Fruit fly (Drosophila melanogaster) whole organism, embryonic: ENCODE results near the gene Rab9Db.

ENCODE experiments used
- Aef1 ChIP-seq: fragments of 200-800 bp; sonication (Bioruptor generic); IDR thresholded peaks from 3 replicates; pipeline ENCODE4 v1.3.6; 2022; ENCODE audit warnings: missing biosample characterization, missing genetic modification characterization
- CG12942 ChIP-seq: fragments of 200-800 bp; sonication (Bioruptor generic); optimal IDR thresholded peaks from 3 replicates; lab custom pipeline; 2016; ENCODE audit warnings: missing biosample characterization, missing genetic modification characterization
- CG17385 ChIP-seq: fragments of 200-800 bp; sonication (Bioruptor generic); optimal IDR thresholded peaks from 3 replicates; lab custom pipeline; 2018; ENCODE audit warnings: missing biosample characterization, mild to moderate bottlenecking, missing genetic modification characterization
- CG4282 ChIP-seq: fragments of 200-800 bp; sonication (Bioruptor generic); optimal IDR thresholded peaks from 2 replicates; lab custom pipeline; 2016; ENCODE audit warnings: missing biosample characterization, missing genetic modification characterization
- H15 ChIP-seq: fragments of 200-800 bp; sonication (Bioruptor generic); IDR thresholded peaks from 3 replicates; pipeline ENCODE4 v1.3.6; 2022; ENCODE audit warnings: missing biosample characterization, missing genetic modification characterization
- Sry-β ChIP-seq: fragments of 200-800 bp; sonication (Bioruptor generic); optimal IDR thresholded peaks from 2 replicates; lab custom pipeline; 2018; ENCODE audit warnings: missing biosample characterization, mild to moderate bottlenecking, missing genetic modification characterization, moderate library complexity
- Trl ChIP-seq, 3 experiments: fragments of >200 bp in 2 of 3; fragments of 200-800 bp in 1 of 3; sonication (Bioruptor generic) in 1 of 3; optimal IDR thresholded peaks; 2 replicates in 1 of 3; 3 replicates in 2 of 3; lab custom pipeline; 2016 to 2017; ENCODE audit warnings: missing biosample characterization in 1 of 3, missing genetic modification characterization in 1 of 3
- ci ChIP-seq: fragments of 200-800 bp; sonication (Bioruptor generic); IDR thresholded peaks from 3 replicates; pipeline ENCODE4 v1.3.6; 2022; ENCODE audit warnings: missing biosample characterization, missing genetic modification characterization
- danr ChIP-seq: fragments of 200-800 bp; sonication (Bioruptor generic); IDR thresholded peaks from 2 replicates; pipeline ENCODE4 v1.3.6; 2022; ENCODE audit warnings: missing biosample characterization, missing genetic modification characterization
- fru ChIP-seq: fragments of >200 bp; optimal IDR thresholded peaks from 2 replicates; lab custom pipeline; 2017
- lmd ChIP-seq: fragments of 200-800 bp; sonication (Bioruptor generic); IDR thresholded peaks from 2 replicates; pipeline ENCODE4 v1.3.6; 2022; ENCODE audit warnings: missing biosample characterization, missing genetic modification characterization

- no peak for TF ChIP-seq danr (GFP tag; lab: Robert Waterston, UW)
- no peak for TF ChIP-seq Sry-β (GFP tag; lab: Kevin White, UChicago)
- no peak for TF ChIP-seq CG4282 (GFP tag; lab: Kevin White, UChicago)
- TF ChIP-seq H15 (GFP tag; lab: Robert Waterston, UW) = no peak
- TF ChIP-seq lmd (GFP tag; lab: Robert Waterston, UW) = no peak
- no peak for TF ChIP-seq Trl (optimal IDR thresholded peaks at IDR 0.05; lab: Kevin White, UChicago)
- TF ChIP-seq Trl (GFP tag; optimal IDR thresholded peaks at IDR 0.05; lab: Kevin White, UChicago) = no peak
- peak; percentile 34 for TF ChIP-seq CG17385 (GFP tag; lab: Kevin White, UChicago)
- TF ChIP-seq ci (GFP tag; lab: Robert Waterston, UW) = peak; percentile 79
- no peak for TF ChIP-seq CG12942 (GFP tag; lab: Kevin White, UChicago)
- TF ChIP-seq fru (lab: Kevin White, UChicago) = no peak
- TF ChIP-seq Aef1 (GFP tag; lab: Robert Waterston, UW) = no peak
These were observed 20.8 kb downstream of the Rab9Db start, which contains the start of gene CG1628 for dm6 chrX:10602057-10602764.
